Fruit fly (Drosophila melanogaster) whole organism, wandering third instar larva: ENCODE results near the gene CG32221.

Experiments used
- CG32264 ChIP-seq: fragments of 200-800 bp; sonication (Bioruptor generic); optimal IDR thresholded peaks from 2 replicates; lab custom pipeline; 2016; ENCODE audit warnings: missing biosample characterization, missing genetic modification characterization
- Hr78 ChIP-seq: fragments of >200 bp; optimal IDR thresholded peaks from 2 replicates; lab custom pipeline; 2017; ENCODE audit warnings: missing biosample characterization, missing genetic modification characterization
- Jra ChIP-seq: sonication (Bioruptor generic); optimal IDR thresholded peaks from 2 replicates; lab custom pipeline; 2016; ENCODE audit warnings: missing biosample characterization, missing genetic modification characterization
- h ChIP-seq: fragments of 200-800 bp; sonication (Bioruptor generic); optimal IDR thresholded peaks from 3 replicates; lab custom pipeline; 2016; ENCODE audit warnings: missing biosample characterization, mild to moderate bottlenecking, missing genetic modification characterization
- psq ChIP-seq: fragments of 200-800 bp; sonication (Bioruptor generic); optimal IDR thresholded peaks from 3 replicates; lab custom pipeline; 2017; ENCODE audit warnings: missing biosample characterization, mild to moderate bottlenecking, missing genetic modification characterization, moderate library complexity
- usp ChIP-seq: fragments of >200 bp; optimal IDR thresholded peaks from 2 replicates; lab custom pipeline; 2017; ENCODE audit warnings: missing biosample characterization, missing genetic modification characterization

DNA sequence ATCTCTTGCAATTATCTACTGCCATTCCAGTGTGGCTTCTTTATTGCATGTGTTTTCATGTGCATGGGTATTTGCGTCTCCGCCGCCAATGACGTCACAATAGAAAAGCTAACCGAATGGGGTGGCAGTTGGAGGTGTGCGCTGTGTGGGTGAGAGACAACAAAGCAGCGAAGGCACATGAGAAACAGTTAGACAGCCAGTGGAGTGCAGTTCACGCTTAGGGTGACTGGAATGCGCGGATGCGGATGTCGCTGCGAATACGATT is 37.1 kb downstream of the CG32221 start:
- TF ChIP-seq usp (GFP tag; lab: Kevin White, UChicago) (no peak), h (GFP tag; lab: Kevin White, UChicago) (no peak), Hr78 (no peak), CG32264 (GFP tag; lab: Kevin White, UChicago) (no peak), Jra (no peak), psq (no peak)
